Worm (Caenorhabditis elegans): Measurements from ENCODE around the gene clc-26.

Gene clc-26

ce11 chrIII:1059961-1060360, 29.1 kb upstream of the clc-26 start, which contains the start of gene BE0003N10.6:
BE0003N10.6 (minus strand) TSS chrIII:1060061.
- TF ChIP-seq nhr-77 (tag; optimal IDR thresholded peaks at IDR 0.05) (no peak), irx-1 (tag; optimal IDR thresholded peaks at IDR 0.05) (no peak), efl-1 (optimal IDR thresholded peaks at IDR 0.05) (no peak), efl-1 (GFP tag; optimal IDR thresholded peaks at IDR 0.05 in 1 of 2) (peak in 1 of 2 experiments; percentile 66), sptf-1 (tag; optimal IDR thresholded peaks at IDR 0.05) (no peak), jun-1 (tag; optimal IDR thresholded peaks at IDR 0.05) (no peak)

- TF ChIP-seq nhr-90 (tag; optimal IDR thresholded peaks at IDR 0.05; ENCODE audit: poor library complexity) (no peak), nhr-76 (tag; optimal IDR thresholded peaks at IDR 0.05) (no peak), unc-98 (GFP tag; IDR thresholded peaks at IDR 0.05) (no peak), nhr-20 (tag; optimal IDR thresholded peaks at IDR 0.05) (no peak), pqm-1 (tag; optimal IDR thresholded peaks at IDR 0.05) (no peak), nhr-12 (tag; optimal IDR thresholded peaks at IDR 0.05) (no peak), mep-1 (tag; optimal IDR thresholded peaks at IDR 0.05) (no peak), nhr-237 (tag; optimal IDR thresholded peaks at IDR 0.05) (no peak), unc-30 (tag; optimal IDR thresholded peaks at IDR 0.05) (no peak), alr-1 (tag; optimal IDR thresholded peaks at IDR 0.05; ENCODE audit: borderline replicate concordance) (no peak), ceh-90 (tag; optimal IDR thresholded peaks at IDR 0.05) (no peak), lin-14 (GFP tag; optimal IDR thresholded peaks at IDR 0.05) (no peak), nhr-19 (GFP tag; conservative IDR thresholded peaks at IDR 0.05) (no peak), C16A3.4 (tag; optimal IDR thresholded peaks at IDR 0.05) (no peak)
Measured at ce11 chrIII:1058881-1059280, 28.0 kb upstream of the clc-26 start.

- TF ChIP-seq ama-1 (optimal IDR thresholded peaks at IDR 0.05) (no peak), unc-130 (tag; optimal IDR thresholded peaks at IDR 0.05) (no peak), blmp-1 (tag; optimal IDR thresholded peaks at IDR 0.05) (no peak), fkh-10 (GFP tag; optimal IDR thresholded peaks at IDR 0.05) (no peak), lir-3 (tag; optimal IDR thresholded peaks at IDR 0.05; ENCODE audit: poor library complexity) (no peak), irx-1 (tag; optimal IDR thresholded peaks at IDR 0.05) (no peak), vab-15 (tag; optimal IDR thresholded peaks at IDR 0.05) (no peak)
Measured at ce11 chrIII:1058074-1058473, 27.2 kb upstream of the clc-26 start.

ce11 chrIII:1054096-1054495, 23.2 kb upstream of the clc-26 start:
- TF ChIP-seq grh-1 (GFP tag; IDR thresholded peaks at IDR 0.05) (no peak), blmp-1 (tag; optimal IDR thresholded peaks at IDR 0.05) (peak; percentile 74), hlh-17 (GFP tag; optimal IDR thresholded peaks at IDR 0.05; ENCODE audit: borderline replicate concordance) (no peak), ztf-4 (tag; optimal IDR thresholded peaks at IDR 0.05) (no peak), ces-1 (GFP tag; optimal IDR thresholded peaks at IDR 0.05) (no peak), nhr-77 (tag; optimal IDR thresholded peaks at IDR 0.05) (no peak), ceh-63 (GFP tag; optimal IDR thresholded peaks at IDR 0.05) (no peak), nhr-84 (tag; optimal IDR thresholded peaks at IDR 0.05) (no peak), lin-35 (GFP tag; optimal IDR thresholded peaks at IDR 0.05) (no peak), sox-4 (tag; optimal IDR thresholded peaks at IDR 0.05) (no peak), vab-15 (tag; optimal IDR thresholded peaks at IDR 0.05) (no peak), pax-3 (tag; optimal IDR thresholded peaks at IDR 0.05) (no peak), efl-1 (optimal IDR thresholded peaks at IDR 0.05) (no peak), efl-1 (GFP tag; optimal IDR thresholded peaks at IDR 0.05 in 1 of 2) (peak in 1 of 2 experiments; percentile 63), jun-1 (tag; optimal IDR thresholded peaks at IDR 0.05) (no peak), tbx-2 (tag; optimal IDR thresholded peaks at IDR 0.05) (no peak)

ce11 chrIII:1053067-1053466, 22.2 kb upstream of the clc-26 start, which contains the start of gene fbxo-11.2:
fbxo-11.2 (minus strand) TSS chrIII:1053242.
- TF ChIP-seq nhr-85 (tag) (peak; percentile 48), hpl-2 (GFP tag; optimal IDR thresholded peaks at IDR 0.05) (no peak), mab-9 (GFP tag; IDR thresholded peaks at IDR 0.05) (no peak), ces-1 (GFP tag; optimal IDR thresholded peaks at IDR 0.05) (no peak), blmp-1 (tag; optimal IDR thresholded peaks at IDR 0.05) (peak; percentile 7), efl-1 (optimal IDR thresholded peaks at IDR 0.05) (no peak), efl-1 (GFP tag; optimal IDR thresholded peaks at IDR 0.05 in 1 of 2) (no peak), egl-13 (tag; optimal IDR thresholded peaks at IDR 0.05) (no peak)

Measured in whole organism, L1 larva.